Worm (Caenorhabditis elegans): ENCODE measurements around the gene F53B1.3.

The F53B1.3 gene

ce11 chrX:2105310-2105709 lies at the start of gene F53B1.3:
Gene F53B1.3 (plus strand): TSS chrX:2105610.
- no peak for TF ChIP-seq elt-3 (tag; optimal IDR thresholded peaks at IDR 0.05)
- peak; percentile 13 for TF ChIP-seq fkh-8 (tag; optimal IDR thresholded peaks at IDR 0.05)
- peak; percentile 22 for TF ChIP-seq ceh-8 (GFP tag; optimal IDR thresholded peaks at IDR 0.05)
- no peak for TF ChIP-seq dsc-1 (tag; optimal IDR thresholded peaks at IDR 0.05)
- no peak for TF ChIP-seq blmp-1 (tag; optimal IDR thresholded peaks at IDR 0.05)

- TF ChIP-seq mab-9 (GFP tag; IDR thresholded peaks at IDR 0.05) = peak; percentile 57; the same call in 1 of the 2 replicates
Measured at ce11 chrX:2057828-2058418, 47.5 kb upstream of the F53B1.3 start.

ce11 chrX:2058498-2059349 lies 46.7 kb upstream of the F53B1.3 start:
- 0 out of 2 replicates have a peak, but pooled peaks have one; percentile 4 for TF ChIP-seq nhr-19 (GFP tag; conservative IDR thresholded peaks at IDR 0.05)

ce11 chrX:2064730-2065129 lies 40.7 kb upstream of the F53B1.3 start, which contains the start of gene F49H12.7:
Gene F49H12.7 (plus strand): TSS chrX:2065030.
- peak; percentile 50 for TF ChIP-seq pax-3 (tag; optimal IDR thresholded peaks at IDR 0.05)
- TF ChIP-seq ztf-4 (tag; optimal IDR thresholded peaks at IDR 0.05) = no peak

- TF ChIP-seq lin-35 (GFP tag; optimal IDR thresholded peaks at IDR 0.05) (peak in 1 of 2 experiments; percentile 35), jun-1 (tag; optimal IDR thresholded peaks at IDR 0.05) (no peak), elt-2 (tag; optimal IDR thresholded peaks at IDR 0.05) (peak; percentile 50)
Measured at ce11 chrX:2068294-2068693, 37.1 kb upstream of the F53B1.3 start.

ce11 chrX:2070418-2070996 lies 34.9 kb upstream of the F53B1.3 start, which contains the start of gene acl-4:
Gene acl-4 (minus strand): TSS chrX:2070444.
- TF ChIP-seq unc-86 (tag; optimal IDR thresholded peaks at IDR 0.05) (no peak), efl-1 (optimal IDR thresholded peaks at IDR 0.05) (no peak), efl-1 (GFP tag; optimal IDR thresholded peaks at IDR 0.05 in 1 of 2) (peak in 1 of 2 experiments; percentile 61), ets-5 (GFP tag; IDR thresholded peaks at IDR 0.05) (no peak), unc-30 (tag; optimal IDR thresholded peaks at IDR 0.05) (no peak), C34B4.2 (tag; optimal IDR thresholded peaks at IDR 0.05) (no peak), aha-1 (tag; optimal IDR thresholded peaks at IDR 0.05) (no peak), grh-1 (GFP tag; IDR thresholded peaks at IDR 0.05) (no peak), elt-3 (tag; optimal IDR thresholded peaks at IDR 0.05) (no peak), sox-4 (tag; optimal IDR thresholded peaks at IDR 0.05) (no peak), fos-1 (tag; optimal IDR thresholded peaks at IDR 0.05) (no peak), nhr-28 (tag; optimal IDR thresholded peaks at IDR 0.05) (no peak), rnt-1 (tag; optimal IDR thresholded peaks at IDR 0.05) (peak; percentile 25), tlp-1 (tag; optimal IDR thresholded peaks at IDR 0.05) (no peak), elt-2 (tag; optimal IDR thresholded peaks at IDR 0.05) (peak; percentile 19), efl-3 (GFP tag; optimal IDR thresholded peaks at IDR 0.05) (no peak), lir-3 (tag; optimal IDR thresholded peaks at IDR 0.05; ENCODE audit: poor library complexity) (no peak), hpl-2 (GFP tag; optimal IDR thresholded peaks at IDR 0.05) (no peak)

Data from whole organism, L1 larva.